Fruit fly (Drosophila melanogaster) whole organism, adult: Measurements from ENCODE around the gene GstD10.

ENCODE experiments used
- CG14711 ChIP-seq: fragments of 200-800 bp; sonication (Bioruptor generic); optimal IDR thresholded peaks from 2 replicates; lab custom pipeline; 2018; ENCODE audit warnings: missing biosample characterization, mild to moderate bottlenecking, missing genetic modification characterization, moderate library complexity
- Crg-1 ChIP-seq: fragments of 200-800 bp; sonication (Bioruptor generic); optimal IDR thresholded peaks from 2 replicates; lab custom pipeline; 2016; ENCODE audit warnings: missing biosample characterization, missing genetic modification characterization
- Mnt ChIP-seq: fragments of 200-800 bp; sonication (Bioruptor generic); optimal IDR thresholded peaks from 2 replicates; lab custom pipeline; 2016; ENCODE audit warnings: missing biosample characterization, mild to moderate bottlenecking, missing genetic modification characterization

dm6 chr3R:12341374-12341773 is 24.2 kb downstream of the GstD10 start, which contains the start of gene Sgsf:
- TF ChIP-seq Crg-1 (GFP tag; lab: Kevin White, UChicago) (no peak), CG14711 (tag; lab: Kevin White, UChicago) (no peak), Mnt (GFP tag; lab: Kevin White, UChicago) (no peak)
